Worm (Caenorhabditis elegans): Measurements from ENCODE around the gene kcnl-4.

- no peak for TF ChIP-seq nhr-77 (tag; optimal IDR thresholded peaks at IDR 0.05)
- TF ChIP-seq nhr-11 (tag; optimal IDR thresholded peaks at IDR 0.05) = no peak
- TF ChIP-seq egl-27 (tag; optimal IDR thresholded peaks at IDR 0.05) = no peak
- no peak for TF ChIP-seq mab-5 (tag; optimal IDR thresholded peaks at IDR 0.05)
- TF ChIP-seq lin-39 (tag; optimal IDR thresholded peaks at IDR 0.05) = no peak
- TF ChIP-seq dmd-4 (tag; optimal IDR thresholded peaks at IDR 0.05) = no peak
Measured at ce11 chrV:14579619-14580018, 48.7 kb downstream of the kcnl-4 start, which contains the start of gene gar-3.
